Fruit fly (Drosophila melanogaster) whole organism, embryonic: ENCODE data around the gene hyd.

Experiments used
- Adf1 ChIP-seq: fragments of 200-800 bp; sonication (Bioruptor generic); IDR thresholded peaks from 2 replicates; pipeline ENCODE4 v1.3.6; 2022; ENCODE audit warnings: missing biosample characterization, missing genetic modification characterization
- CG10274 ChIP-seq: fragments of 200-800 bp; sonication (Bioruptor generic); optimal IDR thresholded peaks from 3 replicates; lab custom pipeline; 2017; ENCODE audit warnings: missing biosample characterization, mild to moderate bottlenecking, missing genetic modification characterization
- CG10366 ChIP-seq: fragments of 200-800 bp; sonication (Bioruptor generic); IDR thresholded peaks from 2 replicates; pipeline ENCODE4 v1.3.6; 2022; ENCODE audit warnings: missing biosample characterization, missing genetic modification characterization
- CG11504 ChIP-seq: fragments of 200-800 bp; sonication (Bioruptor generic); optimal IDR thresholded peaks from 3 replicates; lab custom pipeline; 2019; ENCODE audit warnings: missing biosample characterization, mild to moderate bottlenecking, missing genetic modification characterization, moderate library complexity
- CG12071 ChIP-seq: fragments of 200-800 bp; sonication (Bioruptor generic); optimal IDR thresholded peaks from 3 replicates; lab custom pipeline; 2018; ENCODE audit warnings: missing biosample characterization, mild to moderate bottlenecking, missing genetic modification characterization
- CG12744 ChIP-seq: fragments of 200-800 bp; sonication (Bioruptor generic); optimal IDR thresholded peaks from 2 replicates; lab custom pipeline; 2016; ENCODE audit warnings: missing biosample characterization, missing genetic modification characterization
- CG13624 ChIP-seq: fragments of 200-800 bp; sonication (Bioruptor generic); optimal IDR thresholded peaks from 2 replicates; lab custom pipeline; 2016; ENCODE audit warnings: missing biosample characterization, missing genetic modification characterization
- CG14050 ChIP-seq: fragments of 200-800 bp; sonication (Bioruptor generic); IDR thresholded peaks from 3 replicates; pipeline ENCODE4 v1.3.6; 2022; ENCODE audit warnings: missing biosample characterization, missing genetic modification characterization
- CG14965 ChIP-seq: fragments of 200-800 bp; sonication (Bioruptor generic); optimal IDR thresholded peaks from 2 replicates; lab custom pipeline; 2016; ENCODE audit warnings: missing biosample characterization, missing genetic modification characterization, borderline replicate concordance
- CG1647 ChIP-seq: fragments of 200-800 bp; sonication (Bioruptor generic); optimal IDR thresholded peaks from 3 replicates; lab custom pipeline; 2016; ENCODE audit warnings: missing biosample characterization, missing genetic modification characterization
- CG2202 ChIP-seq: fragments of 200-800 bp; sonication (Bioruptor generic); optimal IDR thresholded peaks from 2 replicates; lab custom pipeline; 2018; ENCODE audit warnings: missing biosample characterization, mild to moderate bottlenecking, missing genetic modification characterization
- CG2875 ChIP-seq: fragments of 200-800 bp; sonication (Bioruptor generic); optimal IDR thresholded peaks from 2 replicates; lab custom pipeline; 2017; ENCODE audit warnings: missing biosample characterization, mild to moderate bottlenecking, missing genetic modification characterization, missing genetic modification reagents
- CG3407 ChIP-seq: fragments of 200-800 bp; sonication (Bioruptor generic); optimal IDR thresholded peaks from 2 replicates; lab custom pipeline; 2018; ENCODE audit warnings: missing biosample characterization, mild to moderate bottlenecking, missing genetic modification characterization
- CG3838 ChIP-seq: fragments of 200-800 bp; sonication (Bioruptor generic); optimal IDR thresholded peaks from 3 replicates; lab custom pipeline; 2016; ENCODE audit warnings: missing biosample characterization, missing genetic modification characterization
- CG3847 ChIP-seq: fragments of 200-800 bp; sonication (Bioruptor generic); IDR thresholded peaks from 2 replicates; pipeline ENCODE4 v1.3.6; 2022; ENCODE audit warnings: missing biosample characterization, missing genetic modification characterization
- CG3995 ChIP-seq: fragments of 200-800 bp; sonication (Bioruptor generic); optimal IDR thresholded peaks from 3 replicates; lab custom pipeline; 2016; ENCODE audit warnings: missing biosample characterization, missing genetic modification characterization
- CG4282 ChIP-seq: fragments of 200-800 bp; sonication (Bioruptor generic); optimal IDR thresholded peaks from 2 replicates; lab custom pipeline; 2016; ENCODE audit warnings: missing biosample characterization, missing genetic modification characterization
- CG6654 ChIP-seq: fragments of 200-800 bp; sonication (Bioruptor generic); optimal IDR thresholded peaks from 2 replicates; lab custom pipeline; 2017; ENCODE audit warnings: missing biosample characterization, mild to moderate bottlenecking, missing genetic modification characterization
- CG7357 ChIP-seq: fragments of 200-800 bp; sonication (Bioruptor generic); IDR thresholded peaks from 3 replicates; pipeline ENCODE4 v1.3.6; 2022; ENCODE audit warnings: missing biosample characterization, missing genetic modification characterization
- CG8281 ChIP-seq: fragments of 200-800 bp; sonication (Bioruptor generic); optimal IDR thresholded peaks from 2 replicates; lab custom pipeline; 2018; ENCODE audit warnings: missing biosample characterization, mild to moderate bottlenecking, missing genetic modification characterization, moderate library complexity
- CG8944 ChIP-seq: fragments of 200-800 bp; sonication (Bioruptor generic); optimal IDR thresholded peaks from 3 replicates; lab custom pipeline; 2016; ENCODE audit warnings: missing biosample characterization, missing genetic modification characterization
- CoRest ChIP-seq: fragments of 200-800 bp; sonication (Bioruptor generic); optimal IDR thresholded peaks from 3 replicates; lab custom pipeline; 2018; ENCODE audit warnings: missing biosample characterization, mild to moderate bottlenecking, missing genetic modification characterization, moderate library complexity
- D19A ChIP-seq: fragments of 200-800 bp; optimal IDR thresholded peaks from 3 replicates; lab custom pipeline; 2019; ENCODE audit warnings: missing biosample characterization, mild to moderate bottlenecking, missing genetic modification characterization, moderate library complexity
- Dad ChIP-seq: fragments of 200-800 bp; sonication (Bioruptor generic); optimal IDR thresholded peaks from 3 replicates; lab custom pipeline; 2016; ENCODE audit warnings: missing biosample characterization, missing genetic modification characterization
- Dek ChIP-seq: fragments of 200-800 bp; sonication (Bioruptor generic); optimal IDR thresholded peaks from 3 replicates; lab custom pipeline; 2019; ENCODE audit warnings: missing biosample characterization, mild to moderate bottlenecking, missing genetic modification characterization, moderate library complexity
- Dll ChIP-seq: fragments of 200-800 bp; sonication (Bioruptor generic); IDR thresholded peaks from 4 replicates; pipeline ENCODE4 v1.3.6; 2022; ENCODE audit warnings: missing biosample characterization, missing genetic modification characterization; ENCODE audit not compliant: partially characterized antibody
- Eip74EF ChIP-seq, 2 experiments: fragments of 200-800 bp in 1 of 2; fragments of >200 bp in 1 of 2; sonication (Bioruptor generic) in 1 of 2; optimal IDR thresholded peaks; 2 replicates each; lab custom pipeline; 2017 to 2019; ENCODE audit warnings: missing biosample characterization in 2 of 2, missing genetic modification characterization in 2 of 2, mild to moderate bottlenecking in 1 of 2, moderate library complexity in 1 of 2
- Hey ChIP-seq: fragments of 200-800 bp; sonication (Bioruptor generic); optimal IDR thresholded peaks from 3 replicates; lab custom pipeline; 2018; ENCODE audit warnings: missing biosample characterization, mild to moderate bottlenecking, missing genetic modification characterization
- HmgZ ChIP-seq: fragments of 200-800 bp; sonication (Bioruptor generic); optimal IDR thresholded peaks from 2 replicates; lab custom pipeline; 2018; ENCODE audit warnings: missing biosample characterization, mild to moderate bottlenecking, missing genetic modification characterization
- Nf-YA ChIP-seq: fragments of 200-800 bp; sonication (Bioruptor generic); IDR thresholded peaks from 2 replicates; pipeline ENCODE4 v1.3.6; 2022; ENCODE audit warnings: missing biosample characterization, missing genetic modification characterization
- Opbp ChIP-seq: fragments of 200-800 bp; sonication (Bioruptor generic); IDR thresholded peaks from 3 replicates; pipeline ENCODE4 v1.3.6; 2022; ENCODE audit warnings: missing biosample characterization, missing genetic modification characterization; ENCODE audit not compliant: partially characterized antibody
- TFAM ChIP-seq: fragments of 200-800 bp; sonication (Bioruptor generic); optimal IDR thresholded peaks from 2 replicates; lab custom pipeline; 2017; ENCODE audit warnings: missing biosample characterization, missing genetic modification characterization, inconsistent platforms
- Trl ChIP-seq, 3 experiments: fragments of >200 bp in 2 of 3; fragments of 200-800 bp in 1 of 3; sonication (Bioruptor generic) in 1 of 3; optimal IDR thresholded peaks; 2 replicates in 1 of 3; 3 replicates in 2 of 3; lab custom pipeline; 2016 to 2017; ENCODE audit warnings: missing biosample characterization in 1 of 3, missing genetic modification characterization in 1 of 3
- Xrp1 ChIP-seq: fragments of 200-800 bp; sonication (Bioruptor generic); IDR thresholded peaks from 2 replicates; pipeline ENCODE4 v1.3.6; 2022; ENCODE audit warnings: missing biosample characterization, missing genetic modification characterization
- bowl ChIP-seq: fragments of 200-800 bp; sonication (Bioruptor generic); IDR thresholded peaks from 2 replicates; pipeline ENCODE4 v1.3.6; 2022; ENCODE audit warnings: missing biosample characterization, missing genetic modification characterization
- croc ChIP-seq: fragments of 200-800 bp; sonication (Bioruptor generic); conservative IDR thresholded peaks from 3 replicates; pipeline ENCODE4 v1.3.6; 2022; ENCODE audit warnings: missing biosample characterization, missing genetic modification characterization
- dmrt99B ChIP-seq: fragments of 200-800 bp; sonication (Bioruptor generic); optimal IDR thresholded peaks from 2 replicates; lab custom pipeline; 2018; ENCODE audit warnings: missing biosample characterization, mild to moderate bottlenecking, missing genetic modification characterization, moderate library complexity
- emc ChIP-seq: fragments of 200-800 bp; sonication (Bioruptor generic); optimal IDR thresholded peaks from 2 replicates; lab custom pipeline; 2016; ENCODE audit warnings: missing biosample characterization, missing genetic modification characterization
- gro ChIP-seq: fragments of 200-800 bp; sonication (Bioruptor generic); optimal IDR thresholded peaks from 2 replicates; lab custom pipeline; 2016; ENCODE audit warnings: missing biosample characterization, missing genetic modification characterization
- jigr1 ChIP-seq: fragments of 200-800 bp; sonication (Bioruptor generic); IDR thresholded peaks from 3 replicates; pipeline ENCODE4 v1.3.6; 2022; ENCODE audit warnings: missing biosample characterization, missing genetic modification characterization
- jumu ChIP-seq: fragments of 200-800 bp; sonication (Bioruptor generic); optimal IDR thresholded peaks from 3 replicates; lab custom pipeline; 2016; ENCODE audit warnings: missing biosample characterization, missing genetic modification characterization
- ken ChIP-seq: fragments of 200-800 bp; sonication (Bioruptor generic); IDR thresholded peaks from 3 replicates; pipeline ENCODE4 v1.3.6; 2022; ENCODE audit warnings: missing biosample characterization, missing genetic modification characterization
- lov ChIP-seq, 2 experiments: fragments of 200-800 bp in 1 of 2; fragments of >200 bp in 1 of 2; sonication (Bioruptor generic) in 1 of 2; IDR thresholded peaks in 1 of 2; optimal IDR thresholded peaks in 1 of 2; 2 replicates in 1 of 2; 3 replicates in 1 of 2; pipeline versions ENCODE4 v1.3.6 to Lab custom; 2017 to 2022; ENCODE audit warnings: missing biosample characterization in 1 of 2, missing genetic modification characterization in 1 of 2
- salm ChIP-seq: fragments of 200-800 bp; sonication (Bioruptor generic); optimal IDR thresholded peaks from 2 replicates; lab custom pipeline; 2018; ENCODE audit warnings: missing biosample characterization, mild to moderate bottlenecking, missing genetic modification characterization
- slp2 ChIP-seq: fragments of 200-800 bp; sonication (Bioruptor generic); optimal IDR thresholded peaks from 2 replicates; lab custom pipeline; 2016; ENCODE audit warnings: missing biosample characterization, missing genetic modification characterization
- sna ChIP-seq: fragments of 200-800 bp; sonication (Bioruptor generic); IDR thresholded peaks from 2 replicates; pipeline ENCODE4 v1.3.6; 2022; ENCODE audit warnings: missing biosample characterization, missing genetic modification characterization; ENCODE audit not compliant: partially characterized antibody
- sug ChIP-seq: fragments of 200-800 bp; optimal IDR thresholded peaks from 2 replicates; lab custom pipeline; 2019; ENCODE audit warnings: missing biosample characterization, mild to moderate bottlenecking, missing genetic modification characterization, moderate library complexity
- tgo ChIP-seq: fragments of 200-800 bp; sonication (Bioruptor generic); IDR thresholded peaks from 3 replicates; pipeline ENCODE4 v1.3.6; 2022; ENCODE audit warnings: missing biosample characterization, missing genetic modification characterization
- zf30C ChIP-seq: fragments of 200-800 bp; sonication (Bioruptor generic); optimal IDR thresholded peaks from 3 replicates; lab custom pipeline; 2018; ENCODE audit warnings: missing biosample characterization, mild to moderate bottlenecking, missing genetic modification characterization
- zfh2 ChIP-seq: fragments of 200-800 bp; sonication (Bioruptor generic); optimal IDR thresholded peaks from 2 replicates; lab custom pipeline; 2016; ENCODE audit warnings: missing biosample characterization, missing genetic modification characterization

The hyd gene

dm6 chr3R:9705008-9705628 lies 20.3 kb downstream of the hyd start, which contains the start of gene Unc-115a (continued):
- no peak for TF ChIP-seq CG6654 (GFP tag; lab: Kevin White, UChicago)
- peak; percentile 56 for TF ChIP-seq CG4282
- TF ChIP-seq CG8281 (tag; lab: Kevin White, UChicago) = no peak
- TF ChIP-seq CG10274 = no peak
- peak; percentile 36 for TF ChIP-seq CG1647 (GFP tag; lab: Kevin White, UChicago)
- peak; percentile 27 for TF ChIP-seq CoRest (tag; lab: Kevin White, UChicago)
- peak; percentile 30 for TF ChIP-seq zf30C (GFP tag; lab: Kevin White, UChicago)
- no peak for TF ChIP-seq ken (GFP tag; lab: Robert Waterston, UW)
- peak; percentile 58 for TF ChIP-seq CG12744 (GFP tag; lab: Kevin White, UChicago)
- TF ChIP-seq emc (GFP tag; lab: Kevin White, UChicago) = no peak
- no peak for TF ChIP-seq Opbp (GFP tag; lab: Robert Waterston, UW)
- no peak for TF ChIP-seq bowl (GFP tag; lab: Robert Waterston, UW)
- no peak for TF ChIP-seq CG7357 (GFP tag; lab: Robert Waterston, UW)
- TF ChIP-seq CG3995 = peak; percentile 49
- TF ChIP-seq Dek (tag; lab: Kevin White, UChicago) = peak; percentile 71
- no peak for TF ChIP-seq CG10366 (GFP tag; lab: Robert Waterston, UW)
- no peak for TF ChIP-seq slp2 (GFP tag; lab: Kevin White, UChicago)
- TF ChIP-seq CG3847 (GFP tag; lab: Robert Waterston, UW) = no peak
- no peak for TF ChIP-seq Hey (tag; lab: Kevin White, UChicago)
- no peak for TF ChIP-seq Trl (optimal IDR thresholded peaks at IDR 0.05; lab: Kevin White, UChicago)
- peak; percentile 30 for TF ChIP-seq Trl (GFP tag; optimal IDR thresholded peaks at IDR 0.05; lab: Kevin White, UChicago)
- TF ChIP-seq CG14965 = no peak
- TF ChIP-seq CG2875 (GFP tag; lab: Kevin White, UChicago) = peak; percentile 27
- TF ChIP-seq zfh2 (GFP tag; lab: Kevin White, UChicago) = peak; percentile 54
- TF ChIP-seq CG8944 = peak; percentile 42
- TF ChIP-seq lov (optimal IDR thresholded peaks at IDR 0.05; lab: Kevin White, UChicago) = no peak
- no peak for TF ChIP-seq lov (GFP tag; IDR thresholded peaks at IDR 0.05; lab: Robert Waterston, UW)
- no peak for TF ChIP-seq CG11504 (tag; lab: Kevin White, UChicago)
- TF ChIP-seq CG2202 (tag; lab: Kevin White, UChicago) = peak; percentile 3
- TF ChIP-seq Xrp1 (GFP tag; lab: Robert Waterston, UW) = no peak
- TF ChIP-seq dmrt99B (tag; lab: Kevin White, UChicago) = no peak
- TF ChIP-seq jumu (GFP tag; lab: Kevin White, UChicago) = no peak
- TF ChIP-seq Dll = no peak
- TF ChIP-seq D19A = peak; percentile 14
- TF ChIP-seq CG13624 = peak; percentile 78
- TF ChIP-seq CG14050 (GFP tag; lab: Robert Waterston, UW) = no peak
- TF ChIP-seq CG12071 (GFP tag; lab: Kevin White, UChicago) = no peak
- TF ChIP-seq Nf-YA (GFP tag; lab: Robert Waterston, UW) = no peak
- no peak for TF ChIP-seq Dad (GFP tag; lab: Kevin White, UChicago)
- peak; percentile 47 for TF ChIP-seq salm (tag; lab: Kevin White, UChicago)
- peak; percentile 92 for TF ChIP-seq HmgZ (tag; lab: Kevin White, UChicago)
- peak; percentile 73 for TF ChIP-seq gro (GFP tag; lab: Kevin White, UChicago)
- TF ChIP-seq TFAM (GFP tag; lab: Kevin White, UChicago) = no peak
- no peak for TF ChIP-seq CG3838 (GFP tag; lab: Kevin White, UChicago)
- peak; percentile 41 for TF ChIP-seq sug (tag; lab: Kevin White, UChicago)
- no peak for TF ChIP-seq CG3407 (GFP tag; lab: Kevin White, UChicago)
- no peak for TF ChIP-seq tgo (GFP tag; lab: Robert Waterston, UW)
- no peak for TF ChIP-seq Adf1 (GFP tag; lab: Robert Waterston, UW)
- TF ChIP-seq sna (GFP tag; lab: Robert Waterston, UW) = no peak
- TF ChIP-seq Eip74EF (GFP tag; optimal IDR thresholded peaks at IDR 0.05; lab: Kevin White, UChicago) = peak in 1 of 2 experiments; percentile 39
- TF ChIP-seq croc (GFP tag; lab: Robert Waterston, UW) = no peak
- TF ChIP-seq jigr1 (GFP tag; lab: Robert Waterston, UW) = no peak
